Worm (Caenorhabditis elegans) whole organism, late embryonic: ENCODE data around the gene nlp-71.

Experiments
- C38D4.7 ChIP-seq: fragments of 200-800 bp; sonication (Bioruptor generic); optimal IDR thresholded peaks from 2 replicates; lab custom pipeline; 2018; ENCODE audit warnings: mild to moderate bottlenecking, missing genetic modification characterization, moderate library complexity, missing compliant biosample characterization
- K02D7.2 ChIP-seq: sonication (generic microtip); optimal IDR thresholded peaks from 2 replicates; lab custom pipeline; 2017; ENCODE audit warnings: mild to moderate bottlenecking, missing genetic modification characterization, missing compliant biosample characterization
- K09A11.1 ChIP-seq: sonication (generic microtip); optimal IDR thresholded peaks from 2 replicates; lab custom pipeline; 2017; ENCODE audit warnings: antibody characterized with exemption, mild to moderate bottlenecking, missing genetic modification characterization, missing compliant biosample characterization; ENCODE audit not compliant: insufficient read depth
- ahr-1 ChIP-seq: sonication (generic microtip); optimal IDR thresholded peaks from 2 replicates; lab custom pipeline; 2016; ENCODE audit warnings: missing genetic modification characterization, missing compliant biosample characterization
- ceh-14 ChIP-seq: sonication (generic microtip); optimal IDR thresholded peaks from 2 replicates; lab custom pipeline; 2016; ENCODE audit warnings: missing genotype, missing genetic modification characterization, missing compliant biosample characterization
- ceh-18 ChIP-seq: sonication (generic microtip); optimal IDR thresholded peaks from 2 replicates; lab custom pipeline; 2016; ENCODE audit warnings: missing genetic modification characterization, missing compliant biosample characterization
- ceh-22 ChIP-seq: sonication (generic microtip); optimal IDR thresholded peaks from 2 replicates; lab custom pipeline; 2017; ENCODE audit warnings: missing biosample characterization, missing genetic modification characterization
- ceh-31 ChIP-seq: sonication (generic microtip); optimal IDR thresholded peaks from 2 replicates; lab custom pipeline; 2016; ENCODE audit warnings: missing genetic modification characterization, missing compliant biosample characterization
- ceh-34 ChIP-seq: sonication (generic microtip); optimal IDR thresholded peaks from 2 replicates; lab custom pipeline; 2016; ENCODE audit warnings: mild to moderate bottlenecking, missing genetic modification characterization, missing compliant biosample characterization
- ceh-45 ChIP-seq: fragments of 200-800 bp; sonication (Bioruptor generic); IDR thresholded peaks from 2 replicates; pipeline ENCODE4 v1.3.6; 2022; ENCODE audit warnings: missing genetic modification reagents, missing genetic modification characterization, missing compliant biosample characterization
- che-1 ChIP-seq: sonication (generic microtip); optimal IDR thresholded peaks from 2 replicates; lab custom pipeline; 2016; ENCODE audit warnings: mild to moderate bottlenecking, missing genetic modification characterization, missing compliant biosample characterization
- elt-2 ChIP-seq: sonication (generic microtip); optimal IDR thresholded peaks from 2 replicates; lab custom pipeline; 2016; ENCODE audit warnings: missing genetic modification reagents, missing genetic modification characterization, missing compliant biosample characterization
- elt-4 ChIP-seq: sonication (generic microtip); optimal IDR thresholded peaks from 2 replicates; lab custom pipeline; 2016; ENCODE audit warnings: missing genetic modification characterization, missing compliant biosample characterization
- ets-4 ChIP-seq: sonication (generic microtip); optimal IDR thresholded peaks from 2 replicates; lab custom pipeline; 2016; ENCODE audit warnings: missing genetic modification characterization, missing compliant biosample characterization
- gmeb-2 ChIP-seq: sonication (generic microtip); optimal IDR thresholded peaks from 2 replicates; lab custom pipeline; 2016; ENCODE audit warnings: missing genetic modification characterization, inconsistent platforms, missing compliant biosample characterization
- hlh-13 ChIP-seq: fragments of 200-800 bp; sonication (Bioruptor generic); optimal IDR thresholded peaks from 2 replicates; lab custom pipeline; 2018; ENCODE audit warnings: mild to moderate bottlenecking, missing genetic modification characterization, missing compliant biosample characterization
- hlh-15 ChIP-seq: sonication (generic microtip); optimal IDR thresholded peaks from 2 replicates; lab custom pipeline; 2016; ENCODE audit warnings: missing genetic modification characterization, missing compliant biosample characterization
- hlh-30 ChIP-seq: sonication (generic microtip); optimal IDR thresholded peaks from 2 replicates; lab custom pipeline; 2017; ENCODE audit warnings: antibody characterized with exemption, missing genetic modification characterization, missing compliant biosample characterization; ENCODE audit not compliant: insufficient read depth
- hlh-6 ChIP-seq: sonication (generic microtip); optimal IDR thresholded peaks from 2 replicates; lab custom pipeline; 2016; ENCODE audit warnings: missing genotype, missing genetic modification characterization, missing compliant biosample characterization
- mec-3 ChIP-seq: sonication (generic microtip); optimal IDR thresholded peaks from 2 replicates; lab custom pipeline; 2016; ENCODE audit warnings: borderline replicate concordance, missing genetic modification characterization, missing compliant biosample characterization
- nhr-11 ChIP-seq: fragments of 150-350 bp; optimal IDR thresholded peaks from 2 replicates; lab custom pipeline; 2014; ENCODE audit warnings: missing biosample characterization, missing genetic modification characterization
- npax-4 ChIP-seq: sonication (generic microtip); optimal IDR thresholded peaks from 2 replicates; lab custom pipeline; 2016; ENCODE audit warnings: missing genetic modification characterization, missing compliant biosample characterization
- odd-2 ChIP-seq: sonication (generic microtip); optimal IDR thresholded peaks from 2 replicates; lab custom pipeline; 2017; ENCODE audit warnings: antibody characterized with exemption, mild to moderate bottlenecking, missing genetic modification characterization, missing compliant biosample characterization
- pat-9 ChIP-seq: fragments of 200-800 bp; sonication (Bioruptor generic); optimal IDR thresholded peaks from 2 replicates; lab custom pipeline; 2018; ENCODE audit warnings: mild to moderate bottlenecking, missing genetic modification characterization, moderate library complexity, missing compliant biosample characterization
- pha-2 ChIP-seq: sonication (generic microtip); optimal IDR thresholded peaks from 2 replicates; lab custom pipeline; 2017; ENCODE audit warnings: mild to moderate bottlenecking, missing genetic modification characterization, missing compliant biosample characterization
- pqm-1 ChIP-seq: sonication (generic microtip); optimal IDR thresholded peaks from 2 replicates; lab custom pipeline; 2016; ENCODE audit warnings: missing genetic modification characterization, missing compliant biosample characterization
- pros-1 ChIP-seq: fragments of 150-350 bp; optimal IDR thresholded peaks from 2 replicates; lab custom pipeline; 2014; ENCODE audit warnings: missing biosample characterization, missing genetic modification reagents, missing genetic modification characterization
- sdc-2 ChIP-seq: sonication (generic microtip); optimal IDR thresholded peaks from 2 replicates; lab custom pipeline; 2016; ENCODE audit warnings: missing genotype, missing genetic modification characterization, missing compliant biosample characterization
- sox-2 ChIP-seq: fragments of 200-800 bp; sonication (Bioruptor generic); IDR thresholded peaks from 2 replicates; pipeline ENCODE4 v1.3.6; 2022; ENCODE audit warnings: missing genetic modification reagents, missing genetic modification characterization, missing compliant biosample characterization
- tbx-2 ChIP-seq: sonication (generic microtip); optimal IDR thresholded peaks from 2 replicates; lab custom pipeline; 2016; ENCODE audit warnings: missing genetic modification characterization, missing compliant biosample characterization
- tbx-7 ChIP-seq: sonication (generic microtip); optimal IDR thresholded peaks from 2 replicates; lab custom pipeline; 2016; ENCODE audit warnings: missing genotype, missing genetic modification characterization, missing compliant biosample characterization
- unc-42 ChIP-seq: sonication (generic microtip); optimal IDR thresholded peaks from 2 replicates; lab custom pipeline; 2016; ENCODE audit warnings: missing genotype, missing genetic modification characterization, missing compliant biosample characterization
- unc-86 ChIP-seq: sonication (generic microtip); optimal IDR thresholded peaks from 2 replicates; lab custom pipeline; 2016; ENCODE audit warnings: missing genetic modification characterization, missing compliant biosample characterization

Gene nlp-71

DNA sequence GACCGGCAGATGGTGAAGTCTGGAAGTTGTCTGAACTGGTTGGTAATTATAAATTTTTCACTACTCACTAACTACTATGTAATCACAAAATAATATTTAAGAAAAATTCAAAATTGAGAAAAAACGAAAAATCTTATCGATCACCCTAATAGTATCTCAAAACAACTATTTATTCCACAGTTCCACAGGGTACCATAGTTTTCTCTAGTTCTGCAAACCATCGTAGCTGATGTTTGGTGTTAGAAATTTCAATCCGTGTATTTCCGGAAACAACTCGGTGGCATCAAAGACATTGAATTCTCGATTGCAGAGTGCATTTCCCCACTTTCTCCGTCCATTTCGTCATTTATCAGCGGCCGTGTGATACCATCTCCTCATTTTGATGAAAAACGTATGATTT is 28.2 kb upstream of the nlp-71 start, which contains the start of gene Y73B6BL.31:
TSS of gene Y73B6BL.31 (plus strand) at position 301 of the 400 bp plus-strand sequence.
- TF ChIP-seq pat-9 (tag; lab: Kevin White, UChicago) (no peak), ceh-22 (tag; lab: Kevin White, UChicago) (no peak), ceh-45 (GFP tag; lab: Robert Waterston, UW) (no peak), mec-3 (tag; lab: Kevin White, UChicago) (no peak), ets-4 (tag; lab: Kevin White, UChicago) (no peak), nhr-11 (tag; lab: Kevin White, UChicago) (no peak), C38D4.7 (no peak), pha-2 (tag; lab: Kevin White, UChicago) (no peak), pqm-1 (no peak), hlh-6 (tag; lab: Kevin White, UChicago) (no peak), unc-42 (tag; lab: Kevin White, UChicago) (no peak)

- TF ChIP-seq K09A11.1 (no peak), K02D7.2 (no peak), pros-1 (tag; lab: Kevin White, UChicago) (no peak), hlh-13 (no peak), ceh-14 (tag; lab: Kevin White, UChicago) (no peak), ahr-1 (no peak), gmeb-2 (tag; lab: Kevin White, UChicago) (no peak), ceh-34 (tag; lab: Kevin White, UChicago) (no peak), elt-4 (tag; lab: Kevin White, UChicago) (no peak), sdc-2 (no peak)
Measured at ce11 chrIV:6438051-6438450, 24.7 kb upstream of the nlp-71 start, which contains the start of gene dlc-5. dlc-5 (plus strand) TSS chrIV:6438204.

ce11 chrIV:6433424-6433823 is 20.0 kb upstream of the nlp-71 start:
- TF ChIP-seq che-1 (tag; lab: Kevin White, UChicago) (no peak), hlh-6 (tag; lab: Kevin White, UChicago) (no peak), odd-2 (tag; lab: Kevin White, UChicago) (no peak), unc-86 (tag; lab: Kevin White, UChicago) (no peak), tbx-2 (tag; lab: Kevin White, UChicago) (no peak), C38D4.7 (no peak), sox-2 (no peak)
- TF ChIP-seq, all 69 proteins: peak for 0

DNA sequence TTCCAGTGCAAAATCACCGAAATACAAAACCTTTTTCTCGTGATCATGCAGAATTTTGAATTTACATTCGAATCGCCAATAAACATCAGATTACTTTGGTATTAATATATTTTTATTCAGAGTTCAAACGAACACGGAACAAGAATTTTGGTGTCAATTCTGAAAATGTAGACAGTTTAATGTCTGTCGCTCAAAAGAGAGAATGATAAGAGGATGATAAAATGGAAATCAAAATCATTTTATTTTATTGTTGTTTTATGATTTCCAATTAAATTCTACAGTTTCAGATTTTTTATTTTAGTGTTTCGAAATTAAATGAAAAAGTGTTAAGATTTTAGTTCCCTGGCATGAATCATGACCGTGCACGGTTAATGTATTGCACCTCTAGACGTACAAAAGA is 19.0 kb upstream of the nlp-71 start:
- no peak for TF ChIP-seq pha-2 (tag; lab: Kevin White, UChicago)
- no peak for TF ChIP-seq tbx-2 (tag; lab: Kevin White, UChicago)
- TF ChIP-seq ets-4 (tag; lab: Kevin White, UChicago) = no peak
- TF ChIP-seq npax-4 = no peak
- no peak for TF ChIP-seq hlh-30 (tag; lab: Kevin White, UChicago)
- TF ChIP-seq, all 69 proteins: peak for 0

- TF ChIP-seq hlh-6 (tag; lab: Kevin White, UChicago) (no peak), tbx-7 (tag; lab: Kevin White, UChicago) (no peak), C38D4.7 (no peak), ceh-31 (tag; lab: Kevin White, UChicago) (no peak), elt-2 (tag; lab: Kevin White, UChicago) (no peak), gmeb-2 (tag; lab: Kevin White, UChicago) (no peak), ceh-22 (tag; lab: Kevin White, UChicago) (no peak), hlh-15 (tag; lab: Kevin White, UChicago) (no peak), ceh-34 (tag; lab: Kevin White, UChicago) (no peak), ceh-18 (tag; lab: Kevin White, UChicago) (no peak)
Measured at ce11 chrIV:6431582-6431981, 18.2 kb upstream of the nlp-71 start, which contains the start of gene acp-7. acp-7 (minus strand) TSS chrIV:6431682.
